Worm (Caenorhabditis elegans): ENCODE data around the gene fbxa-157.

The fbxa-157 gene

DNA sequence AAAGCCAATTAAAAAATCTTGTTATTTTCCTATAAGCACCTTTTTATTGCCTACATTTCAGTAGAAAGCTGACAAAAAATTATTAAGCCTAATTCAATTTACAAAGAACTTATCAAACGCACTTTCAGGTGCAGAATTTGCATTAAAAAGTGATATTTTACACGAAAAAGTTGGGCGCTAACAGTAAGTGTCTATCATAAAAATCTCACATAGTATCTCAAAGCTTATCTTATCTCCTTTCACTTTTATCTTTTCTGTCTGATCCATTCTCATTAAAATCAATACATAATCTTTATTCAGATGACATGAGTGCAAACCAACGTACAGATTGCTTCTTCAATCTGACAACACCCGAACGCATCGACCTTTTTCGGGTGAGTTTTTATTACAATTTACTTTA, 10.4 kb downstream of the fbxa-157 start, which contains the start of gene dcar-1:
dcar-1 (plus strand) TSS at position 301 of the 400 bp plus-strand sequence.
- no peak for TF ChIP-seq nhr-11 (tag; optimal IDR thresholded peaks at IDR 0.05)
- no peak for TF ChIP-seq tbx-2 (tag; optimal IDR thresholded peaks at IDR 0.05)
- TF ChIP-seq C04F5.9 (tag; optimal IDR thresholded peaks at IDR 0.05): no peak
- no peak for TF ChIP-seq fkh-4 (tag; optimal IDR thresholded peaks at IDR 0.05; ENCODE audit: borderline replicate concordance)
- TF ChIP-seq efl-1 (optimal IDR thresholded peaks at IDR 0.05): no peak
- no peak for TF ChIP-seq efl-1 (GFP tag; optimal IDR thresholded peaks at IDR 0.05 in 1 of 2)
- no peak for TF ChIP-seq nhr-12 (tag; optimal IDR thresholded peaks at IDR 0.05)
- no peak for TF ChIP-seq Y116A8C.19 (tag; optimal IDR thresholded peaks at IDR 0.05; ENCODE audit: borderline replicate concordance)
- TF ChIP-seq elt-3 (tag; optimal IDR thresholded peaks at IDR 0.05): peak in 2 of 6 experiments; percentile 17 to 23
- no peak for TF ChIP-seq mef-2 (tag; optimal IDR thresholded peaks at IDR 0.05)
- TF ChIP-seq ztf-11 (tag; optimal IDR thresholded peaks at IDR 0.05): no peak
- no peak for TF ChIP-seq zag-1 (tag; optimal IDR thresholded peaks at IDR 0.05)
- TF ChIP-seq fos-1 (tag; optimal IDR thresholded peaks at IDR 0.05): no peak
- peak; percentile 75 for TF ChIP-seq blmp-1 (tag; optimal IDR thresholded peaks at IDR 0.05)

DNA sequence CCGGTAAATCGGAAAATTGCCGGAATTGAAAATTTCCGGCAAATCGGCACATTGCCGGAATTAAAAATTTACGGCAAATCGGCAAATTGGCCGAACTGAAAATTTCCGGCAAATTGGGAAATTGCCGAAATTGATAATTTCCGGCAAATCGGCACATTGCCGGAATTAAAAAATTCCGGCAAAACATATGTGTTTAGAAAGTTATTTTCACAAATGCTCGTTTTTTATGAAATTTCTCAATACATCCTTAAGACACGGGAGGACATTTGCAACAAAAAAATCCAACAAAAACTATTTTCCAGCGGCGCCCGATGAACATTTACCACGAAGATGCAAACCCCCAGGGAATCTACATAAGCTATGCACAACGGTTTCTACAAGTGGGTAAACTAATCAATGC, 19.1 kb downstream of the fbxa-157 start, which contains the start of gene C06H5.8:
C06H5.8 (plus strand) TSS at position 301 of the 400 bp plus-strand sequence.
- TF ChIP-seq grh-1 (GFP tag; IDR thresholded peaks at IDR 0.05) (no peak), irx-1 (tag; optimal IDR thresholded peaks at IDR 0.05) (no peak), Y116A8C.19 (tag; optimal IDR thresholded peaks at IDR 0.05; ENCODE audit: borderline replicate concordance) (no peak), nhr-28 (tag; optimal IDR thresholded peaks at IDR 0.05) (no peak), xbp-1 (tag; optimal IDR thresholded peaks at IDR 0.05) (no peak), egl-13 (tag; optimal IDR thresholded peaks at IDR 0.05) (no peak), sptf-1 (tag; optimal IDR thresholded peaks at IDR 0.05) (no peak), ceh-8 (GFP tag; optimal IDR thresholded peaks at IDR 0.05) (no peak), fkh-10 (GFP tag; optimal IDR thresholded peaks at IDR 0.05) (no peak), efl-1 (optimal IDR thresholded peaks at IDR 0.05) (no peak), efl-1 (GFP tag; optimal IDR thresholded peaks at IDR 0.05 in 1 of 2) (no peak)

DNA sequence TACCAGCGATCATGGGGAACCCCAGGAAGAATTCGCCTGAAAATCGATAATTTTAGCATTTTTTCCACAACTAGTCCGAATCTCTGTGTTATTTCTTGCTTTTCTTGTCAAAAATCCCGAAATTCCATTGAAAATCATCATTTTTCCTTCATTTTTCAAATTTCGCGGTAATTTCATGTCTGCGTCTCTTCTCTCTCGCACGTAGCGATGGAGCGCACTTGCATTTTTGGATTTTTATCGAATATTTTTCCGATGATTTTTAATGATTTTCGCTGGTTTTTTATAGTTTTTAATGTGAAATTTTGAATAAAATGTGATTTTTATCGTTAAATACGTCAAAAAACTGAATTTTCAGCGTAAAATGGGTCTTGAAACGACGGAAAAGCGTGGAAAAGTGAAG, 21.8 kb downstream of the fbxa-157 start, which contains the start of gene E01B7.2:
E01B7.2 (plus strand) TSS at position 350 of the 400 bp plus-strand sequence.
- TF ChIP-seq sup-37 (GFP tag; optimal IDR thresholded peaks at IDR 0.05): no peak
- peak; percentile 87 for TF ChIP-seq mep-1 (tag; optimal IDR thresholded peaks at IDR 0.05)
- peak; percentile 5 for TF ChIP-seq nhr-237 (tag; optimal IDR thresholded peaks at IDR 0.05)
- peak; percentile 82 for TF ChIP-seq nhr-90 (tag; optimal IDR thresholded peaks at IDR 0.05; ENCODE audit: poor library complexity)
- TF ChIP-seq blmp-1 (tag; optimal IDR thresholded peaks at IDR 0.05): peak; percentile 74
- TF ChIP-seq grh-1 (GFP tag; IDR thresholded peaks at IDR 0.05): peak; percentile 82
- TF ChIP-seq unc-62 (GFP tag; optimal IDR thresholded peaks at IDR 0.05): no peak
- TF ChIP-seq nhr-77 (tag; optimal IDR thresholded peaks at IDR 0.05): peak; percentile 41
- peak; percentile 97 to 98 (median 98) for TF ChIP-seq dpl-1 (GFP tag; optimal IDR thresholded peaks at IDR 0.05)
- no peak for TF ChIP-seq tlp-1 (tag; optimal IDR thresholded peaks at IDR 0.05)
- peak; percentile 72 to 82 (median 76) for TF ChIP-seq ceh-82 (tag; optimal IDR thresholded peaks at IDR 0.05)
- peak; percentile 59 for TF ChIP-seq fkh-8 (tag; optimal IDR thresholded peaks at IDR 0.05)
- no peak for TF ChIP-seq alr-1 (tag; optimal IDR thresholded peaks at IDR 0.05; ENCODE audit: borderline replicate concordance)
- no peak for TF ChIP-seq egl-27 (tag; optimal IDR thresholded peaks at IDR 0.05)
- peak; percentile 68 for TF ChIP-seq jun-1 (tag; optimal IDR thresholded peaks at IDR 0.05)
- TF ChIP-seq hlh-17 (GFP tag; optimal IDR thresholded peaks at IDR 0.05; ENCODE audit: borderline replicate concordance): no peak
- peak; percentile 81 for TF ChIP-seq nhr-11 (tag; optimal IDR thresholded peaks at IDR 0.05)
- peak; percentile 90 for TF ChIP-seq rnt-1 (tag; optimal IDR thresholded peaks at IDR 0.05)
- no peak for TF ChIP-seq fkh-4 (tag; optimal IDR thresholded peaks at IDR 0.05; ENCODE audit: borderline replicate concordance)
- no peak for TF ChIP-seq vab-15 (tag; optimal IDR thresholded peaks at IDR 0.05)
- peak; percentile 90 for TF ChIP-seq nhr-85 (tag)
- peak in 1 of 2 experiments; percentile 52 for TF ChIP-seq ztf-11 (tag; optimal IDR thresholded peaks at IDR 0.05)
- no peak for TF ChIP-seq ceh-8 (GFP tag; optimal IDR thresholded peaks at IDR 0.05)
- TF ChIP-seq efl-1 (optimal IDR thresholded peaks at IDR 0.05): peak; percentile 99 to 100
- peak; percentile 99 to 100 for TF ChIP-seq efl-1 (GFP tag; optimal IDR thresholded peaks at IDR 0.05 in 1 of 2)
- peak; percentile 81 for TF ChIP-seq xbp-1 (tag; optimal IDR thresholded peaks at IDR 0.05)
- no peak for TF ChIP-seq Y116A8C.19 (tag; optimal IDR thresholded peaks at IDR 0.05; ENCODE audit: borderline replicate concordance)
- TF ChIP-seq efl-3 (GFP tag; optimal IDR thresholded peaks at IDR 0.05): no peak
- peak; percentile 37 for TF ChIP-seq pag-3 (tag; optimal IDR thresholded peaks at IDR 0.05; ENCODE audit: borderline replicate concordance, insufficient read depth)
- peak; percentile 36 for TF ChIP-seq ama-1 (optimal IDR thresholded peaks at IDR 0.05)
- TF ChIP-seq elt-3 (tag; optimal IDR thresholded peaks at IDR 0.05): peak in 2 of 6 experiments; percentile 68 to 77
- no peak for TF ChIP-seq C34B4.2 (tag; optimal IDR thresholded peaks at IDR 0.05)
- TF ChIP-seq unc-98 (GFP tag; IDR thresholded peaks at IDR 0.05): no peak
- peak; percentile 90 for TF ChIP-seq nhr-71 (tag; optimal IDR thresholded peaks at IDR 0.05)
- TF ChIP-seq nhr-20 (tag; optimal IDR thresholded peaks at IDR 0.05): peak; percentile 81
- peak; percentile 18 for TF ChIP-seq C04F5.9 (tag; optimal IDR thresholded peaks at IDR 0.05)

All from whole organism, L1 larva.